Worm (Caenorhabditis elegans) whole organism, L2 larva: ENCODE measurements around the gene pho-12.

Experiments used
- F13H6.1 ChIP-seq: sonication (generic microtip); optimal IDR thresholded peaks from 2 replicates; lab custom pipeline; 2016; ENCODE audit warnings: missing genetic modification characterization, missing compliant biosample characterization
- aly-2 ChIP-seq: fragments of 150-350 bp; optimal IDR thresholded peaks from 2 replicates; lab custom pipeline; 2014; ENCODE audit warnings: missing biosample characterization, missing genetic modification characterization
- ama-1 ChIP-seq: fragments of 150-350 bp; optimal IDR thresholded peaks from 2 replicates; lab custom pipeline; 2018; ENCODE audit warnings: inconsistent platforms
- elt-1 ChIP-seq: fragments of 150-350 bp; optimal IDR thresholded peaks from 2 replicates; lab custom pipeline; 2014; ENCODE audit warnings: missing biosample characterization, missing genetic modification characterization
- lin-13 ChIP-seq: fragments of 150-350 bp; optimal IDR thresholded peaks from 2 replicates; lab custom pipeline; 2014; ENCODE audit warnings: missing biosample characterization, missing genetic modification reagents, missing genetic modification characterization
- lin-39 ChIP-seq: fragments of 150-350 bp; optimal IDR thresholded peaks from 2 replicates; lab custom pipeline; 2014; ENCODE audit warnings: missing biosample characterization, missing genetic modification reagents, missing genetic modification characterization
- unc-62 ChIP-seq: fragments of 150-350 bp; optimal IDR thresholded peaks from 2 replicates; lab custom pipeline; 2014; ENCODE audit warnings: missing biosample characterization, missing genetic modification reagents, missing genetic modification characterization
- zag-1 ChIP-seq: fragments of 150-350 bp; optimal IDR thresholded peaks from 2 replicates; lab custom pipeline; 2014; ENCODE audit warnings: missing biosample characterization, missing genetic modification characterization

- TF ChIP-seq F13H6.1 = no peak
- TF ChIP-seq unc-62 = no peak
- no peak for TF ChIP-seq aly-2 (tag; lab: Kevin White, UChicago)
- no peak for TF ChIP-seq elt-1 (tag; lab: Kevin White, UChicago)
- no peak for TF ChIP-seq zag-1 (tag; lab: Kevin White, UChicago)
- no peak for TF ChIP-seq lin-39
- no peak for TF ChIP-seq lin-13 (GFP tag; lab: Kevin White, UChicago)
- no peak for TF ChIP-seq ama-1 (lab: Kevin White, UChicago)
Measured at ce11 chrII:5091640-5092243, 31.1 kb upstream of the pho-12 start, which contains the start of gene pld-1.
